Worm (Caenorhabditis elegans) whole organism, early embryonic: ENCODE measurements around the gene srbc-38.

Source experiments
- B0310.2 ChIP-seq: sonication (generic microtip); optimal IDR thresholded peaks from 2 replicates; lab custom pipeline; 2016; ENCODE audit warnings: mild to moderate bottlenecking, missing genetic modification characterization, missing compliant biosample characterization
- F13C5.2 ChIP-seq: sonication (generic microtip); optimal IDR thresholded peaks from 2 replicates; lab custom pipeline; 2017; ENCODE audit warnings: mild to moderate bottlenecking, missing genetic modification characterization, inconsistent platforms, missing compliant biosample characterization
- aly-1 ChIP-seq: sonication (generic microtip); optimal IDR thresholded peaks from 2 replicates; lab custom pipeline; 2016; ENCODE audit warnings: missing genetic modification characterization, missing compliant biosample characterization
- ama-1 ChIP-seq: fragments of 150-350 bp; optimal IDR thresholded peaks from 2 replicates; lab custom pipeline; 2014
- ceh-13 ChIP-seq: fragments of 200-800 bp; sonication (Bioruptor generic); optimal IDR thresholded peaks from 2 replicates; lab custom pipeline; 2018; ENCODE audit warnings: mild to moderate bottlenecking, missing genetic modification characterization, missing compliant biosample characterization
- ceh-36 ChIP-seq: sonication (generic microtip); optimal IDR thresholded peaks from 2 replicates; lab custom pipeline; 2016; ENCODE audit warnings: missing genetic modification characterization, inconsistent platforms, missing compliant biosample characterization
- ets-7 ChIP-seq: sonication (generic microtip); optimal IDR thresholded peaks from 2 replicates; lab custom pipeline; 2016; ENCODE audit warnings: missing genotype, missing genetic modification characterization, missing compliant biosample characterization
- flt-1 ChIP-seq: fragments of 200-800 bp; sonication (Bioruptor generic); IDR thresholded peaks from 2 replicates; pipeline ENCODE4 v1.3.6; 2022; ENCODE audit warnings: missing genetic modification characterization, missing compliant biosample characterization
- hmbx-1 ChIP-seq: sonication (generic microtip); optimal IDR thresholded peaks from 2 replicates; lab custom pipeline; 2016; ENCODE audit warnings: mild to moderate bottlenecking, missing genetic modification characterization, missing compliant biosample characterization
- hmg-4 ChIP-seq: fragments of 200-800 bp; sonication (Bioruptor generic); optimal IDR thresholded peaks from 2 replicates; lab custom pipeline; 2018; ENCODE audit warnings: mild to moderate bottlenecking, missing genetic modification characterization, missing compliant biosample characterization
- hnd-1 ChIP-seq: sonication (generic microtip); optimal IDR thresholded peaks from 2 replicates; lab custom pipeline; 2016; ENCODE audit warnings: missing genetic modification characterization, missing compliant biosample characterization
- pes-1 ChIP-seq: fragments of 200-800 bp; sonication (Bioruptor generic); IDR thresholded peaks from 2 replicates; pipeline ENCODE4 v1.3.6; 2022; ENCODE audit warnings: missing genetic modification reagents, missing genetic modification characterization, missing compliant biosample characterization
- scrt-1 ChIP-seq: fragments of 200-800 bp; sonication (Bioruptor generic); IDR thresholded peaks from 2 replicates; pipeline ENCODE4 v1.3.6; 2022; ENCODE audit warnings: missing genetic modification characterization, missing compliant biosample characterization
- sea-1 ChIP-seq: fragments of 200-800 bp; sonication (Bioruptor generic); conservative IDR thresholded peaks from 2 replicates; pipeline ENCODE4 v1.3.6; 2022; ENCODE audit warnings: missing genetic modification characterization, missing compliant biosample characterization
- tbx-11 ChIP-seq: fragments of 200-800 bp; sonication (Bioruptor generic); IDR thresholded peaks from 2 replicates; pipeline ENCODE4 v1.3.6; 2022; ENCODE audit warnings: missing genetic modification characterization, missing compliant biosample characterization
- tbx-37 ChIP-seq: fragments of 200-800 bp; sonication (Bioruptor generic); conservative IDR thresholded peaks from 2 replicates; pipeline ENCODE4 v1.3.6; 2022; ENCODE audit warnings: missing genetic modification reagents, missing genetic modification characterization, missing compliant biosample characterization
- tra-4 ChIP-seq: sonication (generic microtip); optimal IDR thresholded peaks from 2 replicates; lab custom pipeline; 2017; ENCODE audit warnings: missing genetic modification characterization, missing compliant biosample characterization

Gene srbc-38

DNA sequence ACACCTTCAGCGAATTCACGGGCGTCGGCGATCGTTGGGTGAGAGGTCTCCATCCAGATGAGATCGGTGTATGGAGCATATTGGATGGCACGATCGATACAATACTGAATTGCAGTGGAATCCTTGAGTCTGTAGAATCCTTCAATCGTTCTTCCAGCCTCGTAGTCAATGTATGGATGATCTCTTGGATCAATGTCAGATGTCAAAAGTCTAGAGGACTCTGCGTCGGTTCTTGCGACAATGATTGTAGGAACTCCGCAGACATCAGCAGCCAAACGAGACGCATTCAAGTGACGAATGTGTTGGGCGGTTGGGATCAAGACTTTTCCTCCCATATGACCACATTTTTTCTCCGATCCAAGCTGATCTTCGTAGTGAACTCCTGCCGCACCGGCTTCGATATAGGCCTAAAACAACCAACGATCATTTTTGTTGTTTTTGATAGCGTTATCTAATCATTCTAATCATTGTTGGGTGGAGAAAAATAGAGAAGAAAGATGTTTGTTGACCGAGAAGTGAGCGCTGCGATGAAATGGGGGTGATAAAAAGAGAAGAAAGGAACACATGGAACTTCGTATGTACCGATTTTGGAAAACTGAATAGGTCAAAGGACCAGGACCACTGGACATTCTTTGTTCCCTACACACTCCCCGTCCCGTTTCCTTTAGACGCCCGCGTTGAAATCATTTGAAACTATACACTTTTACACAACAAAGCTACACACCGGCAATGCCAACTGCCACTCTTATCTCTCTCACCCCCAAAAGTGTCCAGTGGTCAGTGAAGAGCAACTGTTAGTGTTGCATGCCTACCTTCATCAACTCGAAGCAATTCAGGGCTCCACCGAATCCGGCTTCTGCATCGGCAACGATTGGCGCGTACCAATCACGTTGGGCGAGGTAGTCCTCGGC, 19.8 kb downstream of the srbc-38 start:
- no peak for TF ChIP-seq tra-4 (tag; lab: Kevin White, UChicago)
- TF ChIP-seq tbx-37 (GFP tag; lab: Robert Waterston, UW), result no peak
- TF ChIP-seq ceh-13 (GFP tag; lab: Kevin White, UChicago), result no peak

DNA sequence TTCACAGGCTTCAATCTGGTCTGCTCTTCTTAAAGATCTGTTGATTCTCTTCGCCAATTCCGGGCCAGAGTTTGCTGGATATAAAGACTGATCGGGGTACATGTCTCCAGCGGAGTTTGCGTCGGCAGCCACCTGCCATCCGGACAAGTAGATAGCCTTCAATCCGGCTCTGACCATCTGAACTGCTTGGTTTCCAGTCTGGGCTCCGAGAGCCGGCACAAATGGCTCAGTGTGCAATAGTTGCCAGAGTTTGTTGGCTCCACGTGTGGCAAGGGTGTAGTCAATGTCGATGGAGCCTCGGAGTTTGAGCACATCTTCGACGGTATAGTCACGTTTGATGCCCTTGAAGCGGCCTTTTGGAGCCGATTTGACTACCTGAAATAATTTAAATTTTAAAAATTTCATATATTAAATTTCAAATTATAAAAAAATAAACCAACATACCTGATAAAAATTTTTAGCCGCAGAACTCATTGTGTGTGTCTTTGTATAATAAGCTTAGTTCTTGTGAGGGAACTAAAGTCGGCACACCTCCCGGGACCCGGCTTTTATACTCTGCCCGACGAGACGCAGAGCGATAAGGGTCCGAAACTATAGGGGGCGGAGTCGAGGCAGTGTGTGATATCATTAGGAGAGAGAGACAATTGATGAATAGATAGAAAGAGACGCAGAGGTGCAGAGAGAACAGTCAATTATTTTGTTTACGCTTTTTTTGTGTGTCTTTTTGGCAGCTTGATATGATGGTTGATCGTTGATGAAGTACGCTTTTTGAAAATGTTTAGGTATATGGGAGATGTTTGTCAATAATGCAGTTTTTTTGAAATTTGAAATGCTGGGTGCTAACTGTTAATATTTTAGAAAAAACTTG, 20.7 kb downstream of the srbc-38 start, which contains the start of the genes icl-1 and srh-2:
Gene icl-1, minus strand, starts transcription at position 521 of the 868 bp plus-strand sequence.
Gene srh-2, plus strand, starts transcription at position 818 of the 868 bp plus-strand sequence.
- TF ChIP-seq ama-1 (lab: Kevin White, UChicago) (no peak), hmbx-1 (tag; lab: Kevin White, UChicago) (no peak)

DNA sequence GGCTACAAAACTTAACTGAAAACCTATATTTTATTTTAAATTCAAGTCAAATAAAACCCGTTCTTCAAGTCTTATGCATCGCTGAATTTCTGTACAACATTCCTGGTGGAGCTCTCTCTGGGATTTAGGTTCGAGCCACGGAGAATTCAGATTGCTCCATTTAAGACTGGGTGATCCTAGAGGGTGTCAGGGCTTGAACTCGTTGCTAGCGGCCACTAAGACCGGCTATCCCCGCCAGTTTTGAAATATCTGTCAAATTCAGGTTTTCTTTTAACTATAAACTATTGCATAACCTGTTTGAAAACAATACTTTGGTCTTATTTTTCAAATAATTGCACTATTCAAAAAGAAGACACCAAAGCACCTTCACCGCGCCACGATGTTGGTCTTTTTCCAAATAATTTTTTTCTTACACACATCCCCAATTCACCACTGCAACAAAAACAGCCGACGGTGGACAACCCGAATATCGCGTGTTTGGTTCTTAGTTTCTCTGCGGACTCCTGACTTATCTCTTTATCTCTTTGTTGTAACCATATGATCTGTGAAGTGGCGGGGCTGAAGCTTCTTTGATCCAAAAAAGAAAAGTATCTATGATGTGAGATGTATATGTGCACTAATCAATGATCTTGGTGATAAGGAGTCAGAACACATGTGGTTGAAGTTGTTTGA, 21.9 kb downstream of the srbc-38 start:
- TF ChIP-seq ama-1 (lab: Kevin White, UChicago) (no peak), tbx-37 (GFP tag; lab: Robert Waterston, UW) (no peak), ceh-36 (tag; lab: Kevin White, UChicago) (no peak), pes-1 (GFP tag; lab: Robert Waterston, UW) (no peak), hnd-1 (tag; lab: Kevin White, UChicago) (no peak), ceh-13 (GFP tag; lab: Kevin White, UChicago) (no peak), flt-1 (GFP tag; lab: Robert Waterston, UW) (no peak), scrt-1 (GFP tag; lab: Robert Waterston, UW) (no peak), ets-7 (no peak), B0310.2 (tag; lab: Kevin White, UChicago) (no peak), hmbx-1 (tag; lab: Kevin White, UChicago) (no peak), tbx-11 (GFP tag; lab: Robert Waterston, UW) (no peak), hmg-4 (GFP tag; lab: Kevin White, UChicago) (no peak)

DNA sequence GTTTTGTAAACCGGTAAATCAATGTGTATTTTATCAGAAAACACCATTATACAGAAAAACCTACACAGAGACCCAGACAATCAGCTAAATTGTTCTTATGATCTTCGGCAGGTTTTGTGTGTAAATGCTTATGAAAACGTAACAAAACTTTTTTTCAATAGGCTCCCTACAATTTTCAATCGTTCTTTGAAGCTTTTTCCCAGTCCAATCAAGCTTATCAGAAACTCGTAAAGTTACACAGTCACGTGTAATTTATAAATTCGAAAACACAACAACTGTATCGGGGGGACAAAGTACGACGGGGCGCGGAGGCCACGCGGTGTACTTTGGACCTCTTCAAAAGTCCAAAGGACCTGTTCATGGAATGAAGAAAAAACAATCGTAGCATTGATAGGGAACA, 23.2 kb downstream of the srbc-38 start:
- TF ChIP-seq B0310.2 (tag; lab: Kevin White, UChicago) (no peak), hnd-1 (tag; lab: Kevin White, UChicago) (no peak), F13C5.2 (no peak), tbx-37 (GFP tag; lab: Robert Waterston, UW) (no peak)

DNA sequence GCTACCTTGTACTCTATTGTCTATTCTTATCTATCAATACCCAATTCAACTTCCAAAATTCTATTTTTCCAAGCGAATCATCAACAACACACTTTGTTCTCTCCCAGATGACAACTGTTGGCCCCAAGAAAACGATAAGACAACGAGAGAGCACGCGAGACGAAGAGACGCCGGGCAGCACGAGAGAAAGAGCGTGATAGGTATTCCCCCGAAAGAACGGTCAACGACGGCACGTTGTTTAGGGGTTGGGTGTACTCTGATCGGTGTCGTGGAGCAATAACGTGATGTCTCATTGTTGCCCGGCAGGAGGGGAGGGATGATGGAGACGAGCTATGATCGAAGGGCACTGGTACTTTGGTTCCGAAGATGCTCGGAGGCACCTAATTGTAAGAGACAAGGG, 24.3 kb downstream of the srbc-38 start:
- TF ChIP-seq aly-1 (tag; lab: Kevin White, UChicago) (no peak), hmg-4 (GFP tag; lab: Kevin White, UChicago) (no peak), ets-7 (no peak), ama-1 (lab: Kevin White, UChicago) (no peak), B0310.2 (tag; lab: Kevin White, UChicago) (no peak), hnd-1 (tag; lab: Kevin White, UChicago) (no peak), tbx-11 (GFP tag; lab: Robert Waterston, UW) (no peak), flt-1 (GFP tag; lab: Robert Waterston, UW) (no peak), pes-1 (GFP tag; lab: Robert Waterston, UW) (no peak), ceh-36 (tag; lab: Kevin White, UChicago) (no peak), scrt-1 (GFP tag; lab: Robert Waterston, UW) (no peak), tra-4 (tag; lab: Kevin White, UChicago) (no peak), tbx-37 (GFP tag; lab: Robert Waterston, UW) (no peak), ceh-13 (GFP tag; lab: Kevin White, UChicago) (no peak), hmbx-1 (tag; lab: Kevin White, UChicago) (no peak)

DNA sequence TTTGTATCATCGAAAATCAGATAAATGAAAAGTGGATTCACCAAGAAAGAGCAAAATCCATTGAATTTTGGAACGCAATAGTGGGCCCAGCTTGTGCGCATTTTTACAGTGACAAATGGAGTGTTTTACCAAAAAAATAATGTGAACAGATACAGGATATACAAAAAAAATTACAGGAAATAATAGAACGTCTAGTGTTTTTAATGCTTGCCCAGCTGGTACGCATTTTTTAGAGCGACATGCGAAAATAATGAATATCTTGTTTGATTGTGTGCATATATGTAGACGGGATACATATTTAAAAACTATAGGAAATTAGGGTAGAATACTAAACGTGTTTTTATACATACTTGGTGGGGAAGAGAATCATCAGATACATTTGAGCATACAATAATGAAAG, 29.2 kb downstream of the srbc-38 start, which contains the start of gene srj-25:
Gene srj-25, minus strand, starts transcription at position 101 of the 400 bp plus-strand sequence.
- TF ChIP-seq ama-1 (lab: Kevin White, UChicago) (no peak), flt-1 (GFP tag; lab: Robert Waterston, UW) (no peak), hnd-1 (tag; lab: Kevin White, UChicago) (no peak), ceh-36 (tag; lab: Kevin White, UChicago) (no peak), tbx-37 (GFP tag; lab: Robert Waterston, UW) (no peak), sea-1 (GFP tag; lab: Robert Waterston, UW) (no peak), scrt-1 (GFP tag; lab: Robert Waterston, UW) (no peak)

DNA sequence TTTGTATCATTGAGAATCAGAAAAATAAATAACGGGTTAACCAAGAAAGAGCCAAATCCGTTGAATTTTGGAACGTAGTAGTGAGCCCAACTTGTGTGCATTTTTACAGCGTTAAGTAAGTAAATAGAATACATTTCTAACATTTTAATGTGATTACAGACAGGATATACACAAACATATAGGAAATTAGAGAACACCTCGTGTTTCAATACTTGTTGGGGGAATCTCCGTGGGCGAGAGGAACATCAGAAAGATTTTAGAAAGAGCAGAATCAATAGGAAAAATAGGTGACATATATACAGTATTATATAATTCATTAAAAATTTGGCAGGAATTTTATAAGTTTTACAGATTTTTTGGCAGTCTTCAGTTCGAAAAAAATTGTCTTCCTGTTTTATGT, 31.8 kb downstream of the srbc-38 start, which contains the start of gene srj-24:
Gene srj-24, minus strand, starts transcription at position 101 of the 400 bp plus-strand sequence.
- TF ChIP-seq hmbx-1 (tag; lab: Kevin White, UChicago) (no peak), ets-7 (no peak), F13C5.2 (no peak), tbx-37 (GFP tag; lab: Robert Waterston, UW) (no peak), ceh-36 (tag; lab: Kevin White, UChicago) (no peak), ceh-13 (GFP tag; lab: Kevin White, UChicago) (no peak), ama-1 (lab: Kevin White, UChicago) (no peak), pes-1 (GFP tag; lab: Robert Waterston, UW) (no peak)
